Worm (Caenorhabditis elegans) whole organism, late embryonic: Measurements from ENCODE around the gene daf-36.

Source experiments
- T23F11.4 ChIP-seq: fragments of 200-800 bp; sonication (Bioruptor generic); optimal IDR thresholded peaks from 2 replicates; lab custom pipeline; 2018; ENCODE audit warnings: mild to moderate bottlenecking, missing genetic modification characterization, missing compliant biosample characterization
- ahr-1 ChIP-seq: sonication (generic microtip); optimal IDR thresholded peaks from 2 replicates; lab custom pipeline; 2016; ENCODE audit warnings: missing genetic modification characterization, missing compliant biosample characterization
- ama-1 ChIP-seq: fragments of 150-350 bp; optimal IDR thresholded peaks from 2 replicates; lab custom pipeline; 2014
- elt-2 ChIP-seq: sonication (generic microtip); optimal IDR thresholded peaks from 2 replicates; lab custom pipeline; 2016; ENCODE audit warnings: missing genetic modification reagents, missing genetic modification characterization, missing compliant biosample characterization
- hlh-6 ChIP-seq: sonication (generic microtip); optimal IDR thresholded peaks from 2 replicates; lab custom pipeline; 2016; ENCODE audit warnings: missing genotype, missing genetic modification characterization, missing compliant biosample characterization
- nfya-1 ChIP-seq: sonication (generic microtip); optimal IDR thresholded peaks from 2 replicates; lab custom pipeline; 2017; ENCODE audit warnings: missing genetic modification characterization, mild to moderate bottlenecking, missing compliant biosample characterization, antibody characterized with exemption, moderate library complexity
- pqm-1 ChIP-seq: sonication (generic microtip); optimal IDR thresholded peaks from 2 replicates; lab custom pipeline; 2016; ENCODE audit warnings: missing genetic modification characterization, missing compliant biosample characterization
- rnt-1 ChIP-seq: sonication (generic microtip); optimal IDR thresholded peaks from 2 replicates; lab custom pipeline; 2016; ENCODE audit warnings: missing genetic modification characterization, missing compliant biosample characterization
- unc-55 ChIP-seq: sonication (generic microtip); optimal IDR thresholded peaks from 2 replicates; lab custom pipeline; 2017; ENCODE audit warnings: missing biosample characterization, missing genetic modification reagents, missing genetic modification characterization

DNA sequence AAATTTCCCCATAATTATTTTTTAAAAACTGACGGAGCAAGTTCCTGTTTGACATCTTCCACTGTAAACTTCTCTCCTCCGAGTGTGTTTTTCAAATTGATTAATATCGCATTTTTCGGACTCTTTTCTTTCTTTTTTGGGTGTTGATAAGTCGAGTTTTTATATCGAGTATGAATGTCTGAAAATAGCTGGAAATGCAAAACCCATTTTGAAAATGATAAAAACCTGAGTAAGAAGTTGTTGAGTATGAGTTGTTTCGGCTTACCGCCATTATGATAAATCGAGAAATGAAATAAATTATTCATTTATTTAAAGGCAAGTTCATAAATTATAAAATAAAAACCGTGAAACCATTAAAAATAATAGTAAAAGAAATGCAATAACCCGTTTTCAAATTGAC, 39.8 kb downstream of the daf-36 start, which contains the start of gene ZK856.18:
- TF ChIP-seq ahr-1: no peak
- TF ChIP-seq nfya-1 (tag; lab: Kevin White, UChicago): no peak
- no peak for TF ChIP-seq rnt-1 (tag; lab: Kevin White, UChicago)
- TF ChIP-seq hlh-6: no peak
- TF ChIP-seq pqm-1 (tag; lab: Kevin White, UChicago): no peak
- no peak for TF ChIP-seq unc-55
- TF ChIP-seq ama-1 (lab: Kevin White, UChicago): no peak
- no peak for TF ChIP-seq T23F11.4
- TF ChIP-seq elt-2 (tag; lab: Kevin White, UChicago): no peak
